Worm (Caenorhabditis elegans) whole organism, L4/young adult: Measurements from ENCODE around the gene cpg-2.

Source experiments
- W03F9.2 ChIP-seq: fragments of 150-350 bp; optimal IDR thresholded peaks from 2 replicates; lab custom pipeline; 2014; ENCODE audit warnings: missing biosample characterization, missing genetic modification characterization
- dao-5 ChIP-seq: sonication (generic microtip); optimal IDR thresholded peaks from 2 replicates; lab custom pipeline; 2016; ENCODE audit warnings: missing genotype, missing genetic modification characterization, moderate library complexity, missing compliant biosample characterization
- him-1 ChIP-seq: sonication (generic microtip); optimal IDR thresholded peaks from 2 replicates; lab custom pipeline; 2016; ENCODE audit warnings: missing genotype, missing genetic modification reagents, missing genetic modification characterization, missing compliant biosample characterization

DNA sequence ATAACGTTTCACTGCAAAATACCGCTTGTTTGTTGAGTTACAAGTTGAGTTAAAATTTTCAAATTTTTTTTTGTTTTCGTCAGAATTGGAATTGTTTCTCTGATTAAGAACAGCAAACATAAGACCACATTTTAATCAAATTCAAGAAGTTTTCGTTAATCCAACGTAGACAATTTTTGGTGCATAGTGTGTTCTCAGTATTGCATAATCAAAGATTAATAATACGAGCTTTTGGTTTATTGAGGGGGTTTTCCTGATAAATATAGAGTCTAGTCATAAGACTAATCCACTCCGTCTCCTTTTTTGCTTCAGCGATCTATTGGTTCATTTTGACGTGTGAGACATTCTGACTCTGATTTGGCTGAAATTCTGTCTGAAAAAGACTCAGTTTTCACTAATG lies 8.6 kb downstream of the cpg-2 start, which contains the start of gene nhr-9:
- TF ChIP-seq dao-5 (tag; lab: Kevin White, UChicago) = no peak
- no peak for TF ChIP-seq W03F9.2 (tag; lab: Kevin White, UChicago)
- TF ChIP-seq him-1 (tag; lab: Kevin White, UChicago) = no peak
